Fruit fly (Drosophila melanogaster): ENCODE data around the gene CG42870.

CG42870 gene

DNA sequence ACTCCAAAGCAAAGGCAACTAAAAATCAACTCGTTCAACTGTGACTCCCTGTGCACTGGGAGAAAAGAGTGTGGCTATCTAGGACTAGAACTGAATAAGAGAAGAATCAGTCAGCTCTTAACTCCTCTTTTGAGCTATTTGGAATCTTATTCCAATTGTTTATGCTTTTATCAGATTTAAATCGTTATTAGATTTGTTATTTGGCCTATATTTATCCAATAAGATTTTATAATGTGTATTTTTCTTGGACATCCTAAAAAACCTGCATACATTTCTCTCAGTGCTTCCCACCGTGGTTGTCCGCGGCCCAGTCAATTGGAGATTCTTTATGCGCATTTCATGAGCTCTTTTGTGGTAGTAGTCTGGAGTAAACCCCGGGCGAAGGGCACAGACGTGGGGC is 44.3 kb upstream of the CG42870 start (continued):
- TF ChIP-seq CG10431 (GFP tag; optimal IDR thresholded peaks at IDR 0.05) (no peak), CG10565 (GFP tag; optimal IDR thresholded peaks at IDR 0.05) (no peak), CG6254 (GFP tag; optimal IDR thresholded peaks at IDR 0.05) (peak; percentile 41), run (tag; optimal IDR thresholded peaks at IDR 0.05) (no peak), ham (GFP tag; IDR thresholded peaks at IDR 0.05) (no peak), Deaf1 (tag; optimal IDR thresholded peaks at IDR 0.05) (peak; percentile 45), nerfin-1 (tag; optimal IDR thresholded peaks at IDR 0.05) (peak; percentile 34), CG17829 (tag; optimal IDR thresholded peaks at IDR 0.05) (peak; percentile 70), fd64A (GFP tag; optimal IDR thresholded peaks at IDR 0.05) (no peak), Oaz (GFP tag; IDR thresholded peaks at IDR 0.05) (no peak; the same call in 1 of the 2 replicates), CG7786 (GFP tag; optimal IDR thresholded peaks at IDR 0.05) (peak; percentile 60), pum (GFP tag; optimal IDR thresholded peaks at IDR 0.05) (peak; percentile 51), lab (GFP tag; optimal IDR thresholded peaks at IDR 0.05) (peak; percentile 65), CG7987 (GFP tag; optimal IDR thresholded peaks at IDR 0.05) (no peak), CG13775 (GFP tag; optimal IDR thresholded peaks at IDR 0.05) (peak; percentile 56), gem (tag; optimal IDR thresholded peaks at IDR 0.05) (no peak), fu2 (GFP tag; optimal IDR thresholded peaks at IDR 0.05) (no peak), chinmo (GFP tag; IDR thresholded peaks at IDR 0.05; ENCODE audit: partially characterized antibody) (no peak), CG16813 (GFP tag; IDR thresholded peaks at IDR 0.05; ENCODE audit: partially characterized antibody) (no peak), Spps (tag; optimal IDR thresholded peaks at IDR 0.05) (peak; percentile 51), ci (GFP tag; IDR thresholded peaks at IDR 0.05) (no peak), ind (GFP tag; optimal IDR thresholded peaks at IDR 0.05) (peak; percentile 72), wor (GFP tag; IDR thresholded peaks at IDR 0.05) (no peak), Oli (tag; optimal IDR thresholded peaks at IDR 0.05) (peak; percentile 78), CG10462 (GFP tag; optimal IDR thresholded peaks at IDR 0.05) (peak; percentile 59), dan (GFP tag; IDR thresholded peaks at IDR 0.05) (no peak), CG8359 (GFP tag; optimal IDR thresholded peaks at IDR 0.05; ENCODE audit: borderline replicate concordance) (no peak), repo (GFP tag; optimal IDR thresholded peaks at IDR 0.05) (no peak), wdn (GFP tag; IDR thresholded peaks at IDR 0.05) (peak; percentile 49; the same call in 1 of the 2 replicates), scrt (GFP tag; optimal IDR thresholded peaks at IDR 0.05) (peak; percentile 24), Adf1 (GFP tag; IDR thresholded peaks at IDR 0.05) (no peak), zfh2 (GFP tag; optimal IDR thresholded peaks at IDR 0.05) (peak; percentile 18), CG42726 (GFP tag; IDR thresholded peaks at IDR 0.05; ENCODE audit: partially characterized antibody) (no peak), fd102C (GFP tag; optimal IDR thresholded peaks at IDR 0.05) (no peak), CG43689 (GFP tag; IDR thresholded peaks at IDR 0.05) (peak; percentile 55), pnt (GFP tag; optimal IDR thresholded peaks at IDR 0.05) (peak; percentile 49), abd-A (tag; optimal IDR thresholded peaks at IDR 0.05) (no peak), CG30431 (GFP tag; optimal IDR thresholded peaks at IDR 0.05) (peak; percentile 26), Optix (GFP tag; IDR thresholded peaks at IDR 0.05) (peak; percentile 13; the same call in 1 of the 3 replicates), CG11398 (GFP tag; optimal IDR thresholded peaks at IDR 0.05) (no peak), Sox100B (GFP tag; optimal IDR thresholded peaks at IDR 0.05) (no peak), CG10147 (GFP tag; optimal IDR thresholded peaks at IDR 0.05) (peak; percentile 41), CG30020 (tag; optimal IDR thresholded peaks at IDR 0.05) (no peak), cato (GFP tag; optimal IDR thresholded peaks at IDR 0.05; ENCODE audit: borderline replicate concordance) (no peak), MTF-1 (GFP tag; optimal IDR thresholded peaks at IDR 0.05; ENCODE audit: borderline replicate concordance) (peak; percentile 4), ttk (GFP tag; IDR thresholded peaks at IDR 0.05) (0 out of 2 replicates have a peak, but pooled peaks have one; percentile 21), tin (GFP tag; optimal IDR thresholded peaks at IDR 0.05) (peak; percentile 55), CG11456 (GFP tag; IDR thresholded peaks at IDR 0.05) (peak; percentile 66; the same call in 2 of the 3 replicates), CG6683 (GFP tag; optimal IDR thresholded peaks at IDR 0.05) (peak; percentile 10), CG8944 (GFP tag; optimal IDR thresholded peaks at IDR 0.05) (peak; percentile 24), CG1024 (GFP tag; IDR thresholded peaks at IDR 0.05) (no peak)
